Fruit fly (Drosophila melanogaster) whole organism, embryonic: Measurements from ENCODE around the gene IscU.

Source experiments
- CG1024 ChIP-seq: fragments of 200-800 bp; sonication (Bioruptor generic); IDR thresholded peaks from 2 replicates; pipeline ENCODE4 v1.3.6; 2022; ENCODE audit warnings: missing biosample characterization, missing genetic modification characterization
- CG10267 ChIP-seq: fragments of 200-800 bp; sonication (Bioruptor generic); optimal IDR thresholded peaks from 2 replicates; lab custom pipeline; 2018; ENCODE audit warnings: missing biosample characterization, mild to moderate bottlenecking, missing genetic modification characterization, moderate library complexity
- CG11695 ChIP-seq: fragments of 200-800 bp; sonication (Bioruptor generic); IDR thresholded peaks from 3 replicates; pipeline ENCODE4 v1.3.6; 2022; ENCODE audit warnings: missing biosample characterization, missing genetic modification characterization
- CG12071 ChIP-seq: fragments of 200-800 bp; sonication (Bioruptor generic); optimal IDR thresholded peaks from 3 replicates; lab custom pipeline; 2018; ENCODE audit warnings: missing biosample characterization, mild to moderate bottlenecking, missing genetic modification characterization
- CG1233 ChIP-seq: fragments of 200-800 bp; sonication (Bioruptor generic); optimal IDR thresholded peaks from 4 replicates; lab custom pipeline; 2018; ENCODE audit warnings: missing biosample characterization, mild to moderate bottlenecking, missing genetic modification characterization
- CG13287 ChIP-seq: fragments of 200-800 bp; sonication (Bioruptor generic); IDR thresholded peaks from 2 replicates; pipeline ENCODE4 v1.3.6; 2022; ENCODE audit warnings: missing biosample characterization, missing genetic modification characterization; ENCODE audit not compliant: partially characterized antibody
- CG14441 ChIP-seq: fragments of 200-800 bp; sonication (Bioruptor generic); IDR thresholded peaks from 2 replicates; pipeline ENCODE4 v1.3.6; 2022; ENCODE audit warnings: missing biosample characterization, missing genetic modification characterization
- CG17829 ChIP-seq: fragments of 200-800 bp; optimal IDR thresholded peaks from 2 replicates; lab custom pipeline; 2019; ENCODE audit warnings: missing biosample characterization, mild to moderate bottlenecking, missing genetic modification characterization, moderate library complexity
- CG6254 ChIP-seq: fragments of 200-800 bp; sonication (Bioruptor generic); optimal IDR thresholded peaks from 3 replicates; lab custom pipeline; 2017; ENCODE audit warnings: mild to moderate bottlenecking, missing biosample characterization, missing genetic modification reagents, missing genetic modification characterization
- CG6272 ChIP-seq: fragments of 200-800 bp; sonication (Bioruptor generic); IDR thresholded peaks from 2 replicates; pipeline ENCODE4 v1.3.6; 2022; ENCODE audit warnings: missing biosample characterization, missing genetic modification characterization
- CG6791 ChIP-seq: fragments of 200-800 bp; sonication (Bioruptor generic); IDR thresholded peaks from 3 replicates; pipeline ENCODE4 v1.3.6; 2022; ENCODE audit warnings: missing biosample characterization, missing genetic modification characterization; ENCODE audit not compliant: partially characterized antibody
- CG7745 ChIP-seq: fragments of 200-800 bp; sonication (Bioruptor generic); optimal IDR thresholded peaks from 2 replicates; lab custom pipeline; 2018; ENCODE audit warnings: missing biosample characterization, mild to moderate bottlenecking, missing genetic modification characterization, moderate library complexity
- CG8281 ChIP-seq: fragments of 200-800 bp; sonication (Bioruptor generic); optimal IDR thresholded peaks from 2 replicates; lab custom pipeline; 2018; ENCODE audit warnings: missing biosample characterization, mild to moderate bottlenecking, missing genetic modification characterization, moderate library complexity
- HLH4C ChIP-seq: fragments of 200-800 bp; sonication (Bioruptor generic); IDR thresholded peaks from 3 replicates; pipeline ENCODE4 v1.3.6; 2022; ENCODE audit warnings: missing biosample characterization, missing genetic modification characterization; ENCODE audit not compliant: partially characterized antibody
- HmgD ChIP-seq: fragments of 200-800 bp; sonication (Bioruptor generic); optimal IDR thresholded peaks from 3 replicates; lab custom pipeline; 2016; ENCODE audit warnings: missing biosample characterization, missing genetic modification characterization
- Jarid2 ChIP-seq: fragments of 200-800 bp; sonication (Bioruptor generic); optimal IDR thresholded peaks from 3 replicates; lab custom pipeline; 2017; ENCODE audit warnings: mild to moderate bottlenecking, missing biosample characterization, missing genetic modification reagents, missing genetic modification characterization
- Lpt ChIP-seq: fragments of >200 bp; optimal IDR thresholded peaks from 2 replicates; lab custom pipeline; 2018; ENCODE audit warnings: missing biosample characterization, missing genetic modification characterization
- Mrtf ChIP-seq: fragments of 200-800 bp; sonication (Bioruptor generic); IDR thresholded peaks from 3 replicates; pipeline ENCODE4 v1.3.6; 2022; ENCODE audit warnings: missing biosample characterization, missing genetic modification characterization
- NK7.1 ChIP-seq: fragments of 200-800 bp; sonication (Bioruptor generic); optimal IDR thresholded peaks from 3 replicates; lab custom pipeline; 2016; ENCODE audit warnings: missing biosample characterization, missing genetic modification characterization
- Ptx1 ChIP-seq: fragments of 200-800 bp; sonication (Bioruptor generic); IDR thresholded peaks from 2 replicates; pipeline ENCODE4 v1.3.6; 2022; ENCODE audit warnings: missing biosample characterization, missing genetic modification characterization
- Sox102F ChIP-seq: fragments of 200-800 bp; sonication (Bioruptor generic); optimal IDR thresholded peaks from 2 replicates; lab custom pipeline; 2018; ENCODE audit warnings: missing biosample characterization, mild to moderate bottlenecking, missing genetic modification characterization, moderate library complexity
- Ssrp ChIP-seq: fragments of 200-800 bp; sonication (Bioruptor generic); optimal IDR thresholded peaks from 2 replicates; lab custom pipeline; 2018; ENCODE audit warnings: missing biosample characterization, mild to moderate bottlenecking, missing genetic modification characterization, moderate library complexity
- TFAM ChIP-seq: fragments of 200-800 bp; sonication (Bioruptor generic); optimal IDR thresholded peaks from 2 replicates; lab custom pipeline; 2017; ENCODE audit warnings: missing biosample characterization, missing genetic modification characterization, inconsistent platforms
- Xrp1 ChIP-seq: fragments of 200-800 bp; sonication (Bioruptor generic); IDR thresholded peaks from 2 replicates; pipeline ENCODE4 v1.3.6; 2022; ENCODE audit warnings: missing biosample characterization, missing genetic modification characterization
- ab ChIP-seq: fragments of 200-800 bp; sonication (Bioruptor generic); optimal IDR thresholded peaks from 2 replicates; lab custom pipeline; 2016; ENCODE audit warnings: missing biosample characterization, missing genetic modification characterization
- chn ChIP-seq: fragments of 200-800 bp; sonication (Bioruptor generic); optimal IDR thresholded peaks from 2 replicates; lab custom pipeline; 2016; ENCODE audit warnings: missing biosample characterization, missing genetic modification characterization
- dati ChIP-seq: fragments of 200-800 bp; sonication (Bioruptor generic); IDR thresholded peaks from 2 replicates; pipeline ENCODE4 v1.3.6; 2022; ENCODE audit warnings: missing biosample characterization, missing genetic modification characterization
- en ChIP-seq: fragments of 200-800 bp; sonication (Bioruptor generic); optimal IDR thresholded peaks from 2 replicates; lab custom pipeline; 2016; ENCODE audit warnings: missing biosample characterization, missing genetic modification characterization
- ewg ChIP-seq: fragments of 200-800 bp; sonication (Bioruptor generic); optimal IDR thresholded peaks from 3 replicates; lab custom pipeline; 2017; ENCODE audit warnings: mild to moderate bottlenecking, missing biosample characterization, missing genetic modification reagents, missing genetic modification characterization
- kay ChIP-seq: fragments of 200-800 bp; sonication (Bioruptor generic); optimal IDR thresholded peaks from 2 replicates; lab custom pipeline; 2016; ENCODE audit warnings: missing biosample characterization, missing genetic modification characterization
- lbe ChIP-seq: fragments of 200-800 bp; sonication (Bioruptor generic); optimal IDR thresholded peaks from 2 replicates; lab custom pipeline; 2016; ENCODE audit warnings: missing biosample characterization, mild to moderate bottlenecking, missing genetic modification characterization
- oc ChIP-seq: fragments of 200-800 bp; sonication (Bioruptor generic); optimal IDR thresholded peaks from 2 replicates; lab custom pipeline; 2018; ENCODE audit warnings: missing biosample characterization, mild to moderate bottlenecking, missing genetic modification characterization, moderate library complexity
- phol ChIP-seq: fragments of 200-800 bp; sonication (Bioruptor generic); optimal IDR thresholded peaks from 3 replicates; lab custom pipeline; 2018; ENCODE audit warnings: missing biosample characterization, mild to moderate bottlenecking, missing genetic modification characterization, moderate library complexity
- pzg ChIP-seq: fragments of 200-800 bp; sonication (Bioruptor generic); optimal IDR thresholded peaks from 3 replicates; lab custom pipeline; 2018; ENCODE audit warnings: missing biosample characterization, mild to moderate bottlenecking, missing genetic modification characterization, moderate library complexity
- slp2 ChIP-seq: fragments of 200-800 bp; sonication (Bioruptor generic); optimal IDR thresholded peaks from 2 replicates; lab custom pipeline; 2016; ENCODE audit warnings: missing biosample characterization, missing genetic modification characterization
- stwl ChIP-seq: fragments of 200-800 bp; sonication (Bioruptor generic); optimal IDR thresholded peaks from 3 replicates; lab custom pipeline; 2018; ENCODE audit warnings: missing biosample characterization, mild to moderate bottlenecking, missing genetic modification characterization, moderate library complexity
- tap ChIP-seq: fragments of 200-800 bp; optimal IDR thresholded peaks from 3 replicates; lab custom pipeline; 2019; ENCODE audit warnings: missing biosample characterization, mild to moderate bottlenecking, missing genetic modification characterization, moderate library complexity
- tio ChIP-seq: fragments of 200-800 bp; sonication (Bioruptor generic); optimal IDR thresholded peaks from 2 replicates; lab custom pipeline; 2017; ENCODE audit warnings: missing biosample characterization, missing genetic modification characterization, inconsistent platforms
- trh ChIP-seq: fragments of 200-800 bp; sonication (Bioruptor generic); optimal IDR thresholded peaks from 2 replicates; lab custom pipeline; 2016; ENCODE audit warnings: missing biosample characterization, missing genetic modification characterization
- unc-4 ChIP-seq: fragments of 200-800 bp; sonication (Bioruptor generic); IDR thresholded peaks from 2 replicates; pipeline ENCODE4 v1.3.6; 2022; ENCODE audit warnings: missing biosample characterization, missing genetic modification characterization; ENCODE audit not compliant: partially characterized antibody
- vvl ChIP-seq: fragments of 200-800 bp; sonication (Bioruptor generic); IDR thresholded peaks from 2 replicates; pipeline ENCODE4 v1.3.6; 2022; ENCODE audit warnings: missing biosample characterization, missing genetic modification characterization

IscU gene

dm6 chr3R:8784788-8785187 lies 39.2 kb downstream of the IscU start (continued):
- no peak for TF ChIP-seq HLH4C (GFP tag; lab: Robert Waterston, UW)
- no peak for TF ChIP-seq CG10267
- peak; percentile 66 for TF ChIP-seq Xrp1 (GFP tag; lab: Robert Waterston, UW)
- TF ChIP-seq CG13287 (GFP tag; lab: Robert Waterston, UW) = no peak
- no peak for TF ChIP-seq trh
- TF ChIP-seq slp2 (GFP tag; lab: Kevin White, UChicago) = peak; percentile 2
- no peak for TF ChIP-seq ewg
- TF ChIP-seq unc-4 (GFP tag; lab: Robert Waterston, UW) = no peak
- TF ChIP-seq TFAM (GFP tag; lab: Kevin White, UChicago) = no peak
- peak; percentile 68 for TF ChIP-seq Ptx1
- TF ChIP-seq pzg (GFP tag; lab: Kevin White, UChicago) = no peak
- TF ChIP-seq CG6791 = no peak
- peak; percentile 48; the same call in 1 of the 3 replicates for TF ChIP-seq Mrtf (GFP tag; lab: Robert Waterston, UW)
- no peak for TF ChIP-seq tap (tag; lab: Kevin White, UChicago)
- peak; percentile 29 for TF ChIP-seq tio (GFP tag; lab: Kevin White, UChicago)
- no peak for TF ChIP-seq CG6272 (GFP tag; lab: Robert Waterston, UW)
- TF ChIP-seq ab = no peak
- TF ChIP-seq dati (GFP tag; lab: Robert Waterston, UW) = no peak
- TF ChIP-seq CG12071 (GFP tag; lab: Kevin White, UChicago) = peak; percentile 49
- TF ChIP-seq CG1233 (GFP tag; lab: Kevin White, UChicago) = peak; percentile 11
- no peak for TF ChIP-seq kay
- TF ChIP-seq NK7.1 (GFP tag; lab: Kevin White, UChicago) = no peak
- TF ChIP-seq vvl = peak; percentile 80
- TF ChIP-seq Jarid2 (GFP tag; lab: Kevin White, UChicago) = no peak
- TF ChIP-seq Sox102F (GFP tag; lab: Kevin White, UChicago) = peak; percentile 65
- TF ChIP-seq chn = peak; percentile 23
- TF ChIP-seq CG7745 (tag; lab: Kevin White, UChicago) = no peak

dm6 chr3R:8780689-8781088 lies 43.3 kb downstream of the IscU start, which contains the start of gene CG33189:
TSS of gene CG33189 (minus strand) at chr3R:8780789.
- TF ChIP-seq stwl (tag; lab: Kevin White, UChicago) = no peak

dm6 chr3R:8779823-8780222 lies 44.2 kb downstream of the IscU start, which contains the start of gene CG33191:
TSS of gene CG33191 (minus strand) at chr3R:8779923.
- TF ChIP-seq CG17829 (tag; lab: Kevin White, UChicago) (no peak), CG6254 (GFP tag; lab: Kevin White, UChicago) (no peak), Ssrp (tag; lab: Kevin White, UChicago) (no peak), HmgD (GFP tag; lab: Kevin White, UChicago) (no peak), oc (no peak), en (GFP tag; lab: Kevin White, UChicago) (no peak), phol (tag; lab: Kevin White, UChicago) (no peak), CG11695 (GFP tag; lab: Robert Waterston, UW) (no peak), Lpt (GFP tag; lab: Kevin White, UChicago) (no peak), CG14441 (GFP tag; lab: Robert Waterston, UW) (no peak), lbe (no peak), CG1024 (GFP tag; lab: Robert Waterston, UW) (no peak), CG8281 (tag; lab: Kevin White, UChicago) (no peak)
